Fruit fly (Drosophila melanogaster): Measurements from ENCODE around the gene CG3792.

The CG3792 gene

dm6 chr2L:4981278-4981966 is 4.3 kb downstream of the CG3792 start, which contains the start of the genes CG8892 and CG34126 (continued):
- TF ChIP-seq bsh (GFP tag; optimal IDR thresholded peaks at IDR 0.05) (peak; percentile 75 to 94), MTF-1 (GFP tag; optimal IDR thresholded peaks at IDR 0.05; ENCODE audit: borderline replicate concordance) (peak; percentile 81), CG7745 (tag; optimal IDR thresholded peaks at IDR 0.05) (no peak), zen (tag; optimal IDR thresholded peaks at IDR 0.05) (peak; percentile 96), CG11695 (GFP tag; IDR thresholded peaks at IDR 0.05) (peak; percentile 94), CG18011 (GFP tag; optimal IDR thresholded peaks at IDR 0.05) (peak; percentile 90), Sox100B (GFP tag; optimal IDR thresholded peaks at IDR 0.05) (peak; percentile 96), CG32772 (GFP tag; IDR thresholded peaks at IDR 0.05) (peak; percentile 96), HLH3B (GFP tag; IDR thresholded peaks at IDR 0.05) (peak; percentile 94), sqz (GFP tag; optimal IDR thresholded peaks at IDR 0.05) (peak; percentile 94), sens (GFP tag) (peak; percentile 99), CG4282 (GFP tag; optimal IDR thresholded peaks at IDR 0.05) (peak; percentile 88), sug (tag; optimal IDR thresholded peaks at IDR 0.05) (peak; percentile 97), CG1792 (GFP tag; optimal IDR thresholded peaks at IDR 0.05) (peak; percentile 93), pho (GFP tag; optimal IDR thresholded peaks at IDR 0.05) (peak; percentile 97), corto (GFP tag; optimal IDR thresholded peaks at IDR 0.05) (peak; percentile 95), ato (GFP tag; IDR thresholded peaks at IDR 0.05; ENCODE audit: partially characterized antibody) (no peak), Tbp (GFP tag; optimal IDR thresholded peaks at IDR 0.05) (peak; percentile 75), Taf1 (GFP tag; IDR thresholded peaks at IDR 0.05) (peak; percentile 88), ERR (GFP tag; optimal IDR thresholded peaks at IDR 0.05) (peak; percentile 87), CG18599 (GFP tag; optimal IDR thresholded peaks at IDR 0.05) (peak; percentile 98), cwo (GFP tag; optimal IDR thresholded peaks at IDR 0.05) (peak; percentile 94), caup (GFP tag; optimal IDR thresholded peaks at IDR 0.05; ENCODE audit: severe bottlenecking) (peak; percentile 96), CG2889 (GFP tag; IDR thresholded peaks at IDR 0.05) (peak; percentile 95), YL-1 (GFP tag; optimal IDR thresholded peaks at IDR 0.05) (peak; percentile 92), CG2202 (tag; optimal IDR thresholded peaks at IDR 0.05) (peak; percentile 91), CG33557 (GFP tag; optimal IDR thresholded peaks at IDR 0.05) (peak; percentile 97), sob (GFP tag; IDR thresholded peaks at IDR 0.05) (peak; percentile 98), Adf1 (GFP tag; IDR thresholded peaks at IDR 0.05) (peak; percentile 80), CG1647 (GFP tag; optimal IDR thresholded peaks at IDR 0.05) (peak; percentile 98), dpn (GFP tag; optimal IDR thresholded peaks at IDR 0.05) (peak; percentile 98), CG11247 (GFP tag; IDR thresholded peaks at IDR 0.05) (peak; percentile 96), scrt (GFP tag; optimal IDR thresholded peaks at IDR 0.05) (peak; percentile 91), CG17829 (tag; optimal IDR thresholded peaks at IDR 0.05) (peak; percentile 98), BtbVII (GFP tag; optimal IDR thresholded peaks at IDR 0.05) (peak; percentile 97), CG31224 (GFP tag; IDR thresholded peaks at IDR 0.05) (peak; percentile 92), lab (GFP tag; optimal IDR thresholded peaks at IDR 0.05) (peak; percentile 98), yki (optimal IDR thresholded peaks at IDR 0.05) (no peak), CG2120 (GFP tag; optimal IDR thresholded peaks at IDR 0.05) (peak; percentile 99), CG17361 (GFP tag; IDR thresholded peaks at IDR 0.05) (peak; percentile 98), abd-A (tag; optimal IDR thresholded peaks at IDR 0.05) (peak; percentile 89), Hr51 (GFP tag; optimal IDR thresholded peaks at IDR 0.05) (peak; percentile 95 to 98), CG14710 (tag; optimal IDR thresholded peaks at IDR 0.05) (peak; percentile 98), CG8478 (optimal IDR thresholded peaks at IDR 0.05) (no peak), CG15269 (tag; optimal IDR thresholded peaks at IDR 0.05) (peak; percentile 96), CG18619 (GFP tag; optimal IDR thresholded peaks at IDR 0.05) (peak; percentile 98), ara (GFP tag; IDR thresholded peaks at IDR 0.05) (peak; percentile 94), tx (GFP tag; optimal IDR thresholded peaks at IDR 0.05) (peak; percentile 97), B-H2 (GFP tag; optimal IDR thresholded peaks at IDR 0.05) (peak; percentile 96)
